Worm (Caenorhabditis elegans) whole organism, early embryonic: Measurements from ENCODE around the gene tofu-6.

Experiments used
- B0310.2 ChIP-seq: sonication (generic microtip); optimal IDR thresholded peaks from 2 replicates; lab custom pipeline; 2016; ENCODE audit warnings: mild to moderate bottlenecking, missing genetic modification characterization, missing compliant biosample characterization
- F13C5.2 ChIP-seq: sonication (generic microtip); optimal IDR thresholded peaks from 2 replicates; lab custom pipeline; 2017; ENCODE audit warnings: mild to moderate bottlenecking, missing genetic modification characterization, inconsistent platforms, missing compliant biosample characterization
- aly-1 ChIP-seq: sonication (generic microtip); optimal IDR thresholded peaks from 2 replicates; lab custom pipeline; 2016; ENCODE audit warnings: missing genetic modification characterization, missing compliant biosample characterization
- ama-1 ChIP-seq: fragments of 150-350 bp; optimal IDR thresholded peaks from 2 replicates; lab custom pipeline; 2014
- ceh-13 ChIP-seq: fragments of 200-800 bp; sonication (Bioruptor generic); optimal IDR thresholded peaks from 2 replicates; lab custom pipeline; 2018; ENCODE audit warnings: mild to moderate bottlenecking, missing genetic modification characterization, missing compliant biosample characterization
- ceh-36 ChIP-seq: sonication (generic microtip); optimal IDR thresholded peaks from 2 replicates; lab custom pipeline; 2016; ENCODE audit warnings: missing genetic modification characterization, inconsistent platforms, missing compliant biosample characterization
- ets-7 ChIP-seq: sonication (generic microtip); optimal IDR thresholded peaks from 2 replicates; lab custom pipeline; 2016; ENCODE audit warnings: missing genotype, missing genetic modification characterization, missing compliant biosample characterization
- flt-1 ChIP-seq: fragments of 200-800 bp; sonication (Bioruptor generic); IDR thresholded peaks from 2 replicates; pipeline ENCODE4 v1.3.6; 2022; ENCODE audit warnings: missing genetic modification characterization, missing compliant biosample characterization
- hmg-4 ChIP-seq: fragments of 200-800 bp; sonication (Bioruptor generic); optimal IDR thresholded peaks from 2 replicates; lab custom pipeline; 2018; ENCODE audit warnings: mild to moderate bottlenecking, missing genetic modification characterization, missing compliant biosample characterization
- hnd-1 ChIP-seq: sonication (generic microtip); optimal IDR thresholded peaks from 2 replicates; lab custom pipeline; 2016; ENCODE audit warnings: missing genetic modification characterization, missing compliant biosample characterization
- pes-1 ChIP-seq: fragments of 200-800 bp; sonication (Bioruptor generic); IDR thresholded peaks from 2 replicates; pipeline ENCODE4 v1.3.6; 2022; ENCODE audit warnings: missing genetic modification reagents, missing genetic modification characterization, missing compliant biosample characterization
- sea-1 ChIP-seq: fragments of 200-800 bp; sonication (Bioruptor generic); conservative IDR thresholded peaks from 2 replicates; pipeline ENCODE4 v1.3.6; 2022; ENCODE audit warnings: missing genetic modification characterization, missing compliant biosample characterization
- tbx-37 ChIP-seq: fragments of 200-800 bp; sonication (Bioruptor generic); conservative IDR thresholded peaks from 2 replicates; pipeline ENCODE4 v1.3.6; 2022; ENCODE audit warnings: missing genetic modification reagents, missing genetic modification characterization, missing compliant biosample characterization

DNA sequence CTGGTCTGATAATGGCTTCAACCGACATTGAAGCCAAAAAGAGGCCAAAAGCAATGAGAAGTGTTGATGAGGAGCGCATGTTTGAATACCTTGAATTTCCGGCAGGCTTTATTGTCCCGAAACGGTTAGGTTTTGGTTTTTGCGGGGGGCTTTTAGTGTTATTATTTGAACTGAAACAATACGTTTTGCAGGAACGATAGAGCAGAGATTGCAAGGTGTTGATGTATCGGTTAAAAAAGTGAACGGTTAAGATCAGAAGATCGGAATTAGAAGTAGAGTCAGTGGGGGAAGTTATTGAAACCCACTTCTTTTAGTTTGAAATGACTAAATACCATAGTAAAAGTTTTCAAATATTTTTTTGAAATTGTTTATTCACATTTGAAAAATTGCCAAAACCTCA is 13.5 kb upstream of the tofu-6 start, which contains the start of gene clec-141:
- TF ChIP-seq B0310.2 (tag; lab: Kevin White, UChicago) (no peak), aly-1 (no peak), ama-1 (lab: Kevin White, UChicago) (no peak), tbx-37 (GFP tag; lab: Robert Waterston, UW) (no peak), flt-1 (no peak), F13C5.2 (tag; lab: Kevin White, UChicago) (no peak), ceh-13 (GFP tag; lab: Kevin White, UChicago) (no peak), hmg-4 (GFP tag; lab: Kevin White, UChicago) (no peak), sea-1 (GFP tag; lab: Robert Waterston, UW) (no peak), hnd-1 (tag; lab: Kevin White, UChicago) (no peak), ets-7 (tag; lab: Kevin White, UChicago) (no peak), ceh-36 (tag; lab: Kevin White, UChicago) (no peak), pes-1 (GFP tag; lab: Robert Waterston, UW) (no peak)
